Worm (Caenorhabditis elegans) whole organism, young adult: ENCODE results near the gene F43D2.7.

Experiments used
- B0019.2 ChIP-seq: fragments of 200-800 bp; sonication (Bioruptor generic); conservative IDR thresholded peaks from 2 replicates; pipeline ENCODE4 v1.3.6; 2022; ENCODE audit warnings: missing genetic modification reagents, missing genetic modification characterization, missing compliant biosample characterization
- B0336.3 ChIP-seq: fragments of 200-800 bp; sonication (Bioruptor generic); IDR thresholded peaks from 2 replicates; pipeline ENCODE4 v1.3.6; 2022; ENCODE audit warnings: missing genetic modification characterization, missing compliant biosample characterization
- F33H1.4 ChIP-seq: fragments of 200-800 bp; sonication (Bioruptor generic); IDR thresholded peaks from 2 replicates; pipeline ENCODE4 v1.3.6; 2022; ENCODE audit warnings: missing genetic modification reagents, missing genetic modification characterization, missing compliant biosample characterization
- F49E8.2 ChIP-seq: sonication (generic microtip); optimal IDR thresholded peaks from 3 replicates; lab custom pipeline; 2017; ENCODE audit warnings: missing genetic modification characterization, mild to moderate bottlenecking, missing compliant biosample characterization, antibody characterized with exemption, moderate library complexity; ENCODE audit not compliant: insufficient read depth
- F57A8.1 ChIP-seq: fragments of 200-800 bp; sonication (Bioruptor generic); optimal IDR thresholded peaks from 2 replicates; lab custom pipeline; 2018; ENCODE audit warnings: mild to moderate bottlenecking, missing genetic modification characterization, moderate library complexity, missing compliant biosample characterization
- K12H6.12 ChIP-seq: fragments of 200-800 bp; sonication (Bioruptor generic); optimal IDR thresholded peaks from 2 replicates; lab custom pipeline; 2018; ENCODE audit warnings: mild to moderate bottlenecking, missing genetic modification characterization, missing compliant biosample characterization
- T07F8.4 ChIP-seq: sonication (generic microtip); optimal IDR thresholded peaks from 2 replicates; lab custom pipeline; 2016; ENCODE audit warnings: mild to moderate bottlenecking, missing genetic modification characterization, moderate library complexity, missing compliant biosample characterization
- aptf-2 ChIP-seq: fragments of 200-800 bp; sonication (Bioruptor generic); conservative IDR thresholded peaks from 2 replicates; pipeline ENCODE4 v1.3.6; 2022; ENCODE audit warnings: missing genetic modification reagents, missing genetic modification characterization, missing compliant biosample characterization
- aptf-3 ChIP-seq: fragments of 200-800 bp; sonication (Bioruptor generic); IDR thresholded peaks from 2 replicates; pipeline ENCODE4 v1.3.6; 2022; ENCODE audit warnings: missing genetic modification characterization, missing compliant biosample characterization
- cebp-2 ChIP-seq: fragments of 200-800 bp; sonication (Bioruptor generic); IDR thresholded peaks from 2 replicates; pipeline ENCODE4 v1.3.6; 2022; ENCODE audit warnings: missing genetic modification characterization, missing compliant biosample characterization
- ceh-27 ChIP-seq: fragments of 200-800 bp; sonication (Bioruptor generic); optimal IDR thresholded peaks from 2 replicates; lab custom pipeline; 2018; ENCODE audit warnings: mild to moderate bottlenecking, missing genetic modification characterization, moderate library complexity, missing compliant biosample characterization
- ceh-58 ChIP-seq: fragments of 200-800 bp; sonication (Bioruptor generic); IDR thresholded peaks from 2 replicates; pipeline ENCODE4 v1.3.6; 2022; ENCODE audit warnings: missing genetic modification characterization, missing compliant biosample characterization
- ceh-79 ChIP-seq: sonication (generic microtip); optimal IDR thresholded peaks from 2 replicates; lab custom pipeline; 2017; ENCODE audit warnings: mild to moderate bottlenecking, missing genetic modification characterization, missing compliant biosample characterization
- dox-1 ChIP-seq: fragments of 200-800 bp; sonication (Bioruptor generic); IDR thresholded peaks from 2 replicates; pipeline ENCODE4 v1.3.6; 2022; ENCODE audit warnings: missing genetic modification reagents, missing genetic modification characterization, missing compliant biosample characterization
- dpl-1 ChIP-seq: fragments of 150-350 bp; optimal IDR thresholded peaks from 2 replicates; lab custom pipeline; 2014; ENCODE audit warnings: missing biosample characterization, missing genetic modification reagents, missing genetic modification characterization
- egl-18 ChIP-seq: fragments of 200-800 bp; sonication (Bioruptor generic); IDR thresholded peaks from 2 replicates; pipeline ENCODE4 v1.3.6; 2022; ENCODE audit warnings: missing genetic modification reagents, missing genetic modification characterization, missing compliant biosample characterization
- hlh-26 ChIP-seq: fragments of 200-800 bp; sonication (Bioruptor generic); conservative IDR thresholded peaks from 2 replicates; pipeline ENCODE4 v1.3.6; 2022; ENCODE audit warnings: missing genetic modification reagents, missing genetic modification characterization, missing compliant biosample characterization
- hmg-1.2 ChIP-seq: fragments of 200-800 bp; sonication (Bioruptor generic); IDR thresholded peaks from 2 replicates; pipeline ENCODE4 v1.3.6; 2022; ENCODE audit warnings: missing genetic modification reagents, missing genetic modification characterization, missing compliant biosample characterization
- hmg-20 ChIP-seq: fragments of 200-800 bp; sonication (Bioruptor generic); IDR thresholded peaks from 2 replicates; pipeline ENCODE4 v1.3.6; 2022; ENCODE audit warnings: missing genetic modification reagents, missing genetic modification characterization, missing compliant biosample characterization
- hsf-1 ChIP-seq: fragments of 200-800 bp; sonication (Bioruptor generic); IDR thresholded peaks from 2 replicates; pipeline ENCODE4 v1.3.6; 2022; ENCODE audit warnings: missing genetic modification reagents, missing genetic modification characterization, missing compliant biosample characterization
- lag-1 ChIP-seq: fragments of 200-800 bp; sonication (Bioruptor generic); IDR thresholded peaks from 2 replicates; pipeline ENCODE4 v1.3.6; 2022; ENCODE audit warnings: missing genetic modification reagents, missing genetic modification characterization, missing compliant biosample characterization
- let-607 ChIP-seq, 2 experiments: fragments of 200-800 bp in 1 of 2; sonication (Bioruptor generic) in 1 of 2; sonication (generic microtip) in 1 of 2; optimal IDR thresholded peaks; 2 replicates each; lab custom pipeline; 2016 to 2018; ENCODE audit warnings: mild to moderate bottlenecking in 2 of 2, missing compliant biosample characterization in 2 of 2, missing genetic modification characterization in 2 of 2, moderate library complexity in 2 of 2, missing genotype in 1 of 2
- lin-35 ChIP-seq, 3 experiments: fragments of 150-350 bp in 2 of 3; sonication (generic microtip) in 1 of 3; optimal IDR thresholded peaks; 2 replicates each; lab custom pipeline; 2014 to 2018; ENCODE audit warnings: missing biosample characterization in 3 of 3, missing genetic modification characterization in 3 of 3, missing genetic modification reagents in 3 of 3
- lin-40 ChIP-seq: sonication (generic microtip); optimal IDR thresholded peaks from 2 replicates; lab custom pipeline; 2016; ENCODE audit warnings: missing genetic modification characterization, mild to moderate bottlenecking, missing compliant biosample characterization, missing genotype, missing genetic modification reagents
- lsl-1 ChIP-seq: fragments of 200-800 bp; sonication (Bioruptor generic); optimal IDR thresholded peaks from 2 replicates; lab custom pipeline; 2018; ENCODE audit warnings: mild to moderate bottlenecking, missing genetic modification characterization, moderate library complexity, missing compliant biosample characterization
- madf-10 ChIP-seq: sonication (generic microtip); optimal IDR thresholded peaks from 2 replicates; lab custom pipeline; 2016; ENCODE audit warnings: mild to moderate bottlenecking, missing genetic modification characterization, missing compliant biosample characterization
- mcd-1 ChIP-seq: fragments of 200-800 bp; sonication (Bioruptor generic); IDR thresholded peaks from 2 replicates; pipeline ENCODE4 v1.3.6; 2022; ENCODE audit warnings: missing genetic modification reagents, missing genetic modification characterization, missing compliant biosample characterization
- mxl-1 ChIP-seq: sonication (generic microtip); optimal IDR thresholded peaks from 2 replicates; lab custom pipeline; 2016; ENCODE audit warnings: missing genetic modification characterization, missing compliant biosample characterization
- nfya-2 ChIP-seq: fragments of 200-800 bp; sonication (Bioruptor generic); IDR thresholded peaks from 2 replicates; pipeline ENCODE4 v1.3.6; 2022; ENCODE audit warnings: missing genetic modification reagents, missing genetic modification characterization, missing compliant biosample characterization
- nfyb-1 ChIP-seq: fragments of 200-800 bp; sonication (Bioruptor generic); IDR thresholded peaks from 2 replicates; pipeline ENCODE4 v1.3.6; 2022; ENCODE audit warnings: missing genetic modification reagents, missing genetic modification characterization, missing compliant biosample characterization
- nhr-120 ChIP-seq: fragments of 200-800 bp; sonication (Bioruptor generic); IDR thresholded peaks from 2 replicates; pipeline ENCODE4 v1.3.6; 2022; ENCODE audit warnings: missing genetic modification characterization, missing compliant biosample characterization
- nhr-80 ChIP-seq: sonication (generic microtip); optimal IDR thresholded peaks from 2 replicates; lab custom pipeline; 2016; ENCODE audit warnings: missing genetic modification characterization, missing compliant biosample characterization
- pbrm-1 ChIP-seq: fragments of 200-800 bp; sonication (Bioruptor generic); IDR thresholded peaks from 2 replicates; pipeline ENCODE4 v1.3.6; 2022; ENCODE audit warnings: missing genetic modification reagents, missing genetic modification characterization, missing compliant biosample characterization
- snpc-1.1 ChIP-seq: sonication (generic microtip); optimal IDR thresholded peaks from 2 replicates; lab custom pipeline; 2017; ENCODE audit warnings: missing genetic modification characterization, mild to moderate bottlenecking, missing compliant biosample characterization, antibody characterized with exemption, moderate library complexity, missing genotype, missing genetic modification reagents; ENCODE audit not compliant: insufficient read depth
- snpc-3.4 ChIP-seq: sonication (generic microtip); optimal IDR thresholded peaks from 2 replicates; lab custom pipeline; 2017; ENCODE audit warnings: missing genetic modification characterization, mild to moderate bottlenecking, missing compliant biosample characterization, antibody characterized with exemption, moderate library complexity, missing genotype, missing genetic modification reagents
- sptf-2 ChIP-seq: fragments of 200-800 bp; sonication (Bioruptor generic); optimal IDR thresholded peaks from 2 replicates; lab custom pipeline; 2018; ENCODE audit warnings: mild to moderate bottlenecking, missing genetic modification characterization, missing compliant biosample characterization
- unc-62 ChIP-seq: fragments of 150-350 bp; optimal IDR thresholded peaks from 2 replicates; lab custom pipeline; 2014; ENCODE audit warnings: missing biosample characterization, missing genetic modification reagents, missing genetic modification characterization
- ztf-22 ChIP-seq: fragments of 200-800 bp; sonication (Bioruptor generic); optimal IDR thresholded peaks from 2 replicates; lab custom pipeline; 2018; ENCODE audit warnings: mild to moderate bottlenecking, missing genetic modification characterization, moderate library complexity, missing compliant biosample characterization
- ztf-25 ChIP-seq: fragments of 200-800 bp; sonication (Bioruptor generic); IDR thresholded peaks from 2 replicates; pipeline ENCODE4 v1.3.6; 2022; ENCODE audit warnings: missing genetic modification reagents, missing genetic modification characterization, missing compliant biosample characterization
- ztf-28 ChIP-seq: fragments of 200-800 bp; sonication (Bioruptor generic); IDR thresholded peaks from 2 replicates; pipeline ENCODE4 v1.3.6; 2022; ENCODE audit warnings: missing genetic modification reagents, missing genetic modification characterization, missing compliant biosample characterization
- ztf-6 ChIP-seq: fragments of 200-800 bp; sonication (Bioruptor generic); IDR thresholded peaks from 2 replicates; pipeline ENCODE4 v1.3.6; 2022; ENCODE audit warnings: missing genetic modification reagents, missing genetic modification characterization, missing compliant biosample characterization

F43D2.7 gene

ce11 chrV:14683291-14683690 is 43.3 kb upstream of the F43D2.7 start:
- TF ChIP-seq nhr-120 (GFP tag; lab: Robert Waterston, UW) (no peak), hsf-1 (GFP tag; lab: Robert Waterston, UW) (0 out of 2 replicates have a peak, but pooled peaks have one; percentile 23), lin-40 (tag; lab: Kevin White, UChicago) (no peak), hmg-20 (no peak), snpc-1.1 (no peak), dox-1 (GFP tag; lab: Robert Waterston, UW) (0 out of 2 replicates have a peak, but pooled peaks have one; percentile 4), T07F8.4 (tag; lab: Kevin White, UChicago) (no peak), mcd-1 (no peak), cebp-2 (GFP tag; lab: Robert Waterston, UW) (no peak), unc-62 (GFP tag; lab: Kevin White, UChicago) (no peak), nfyb-1 (0 out of 2 replicates have a peak, but pooled peaks have one; percentile 40), F33H1.4 (GFP tag; lab: Robert Waterston, UW) (no peak), lag-1 (GFP tag; lab: Robert Waterston, UW) (no peak), aptf-3 (GFP tag; lab: Robert Waterston, UW) (no peak), nfya-2 (no peak), lin-35 (GFP tag; optimal IDR thresholded peaks at IDR 0.05; lab: Kevin White, UChicago) (no peak), ztf-25 (GFP tag; lab: Robert Waterston, UW) (no peak)

- TF ChIP-seq let-607 (tag; optimal IDR thresholded peaks at IDR 0.05; lab: Kevin White, UChicago) (no peak), nhr-80 (tag; lab: Kevin White, UChicago) (no peak), ztf-22 (GFP tag; lab: Kevin White, UChicago) (no peak), lsl-1 (GFP tag; lab: Kevin White, UChicago) (no peak), K12H6.12 (tag; lab: Kevin White, UChicago) (no peak), T07F8.4 (tag; lab: Kevin White, UChicago) (no peak), lin-35 (GFP tag; optimal IDR thresholded peaks at IDR 0.05; lab: Kevin White, UChicago) (no peak), pbrm-1 (GFP tag; lab: Robert Waterston, UW) (no peak), aptf-3 (GFP tag; lab: Robert Waterston, UW) (no peak), hlh-26 (GFP tag; lab: Robert Waterston, UW) (no peak), F57A8.1 (GFP tag; lab: Kevin White, UChicago) (no peak), snpc-3.4 (tag; lab: Kevin White, UChicago) (no peak)
Observed at ce11 chrV:14682870-14683269, 42.9 kb upstream of the F43D2.7 start.

ce11 chrV:14680014-14680413 is 40.0 kb upstream of the F43D2.7 start, which contains the start of gene C47E8.3:
TSS of gene C47E8.3 (plus strand) at chrV:14680314.
- no peak for TF ChIP-seq let-607 (tag; optimal IDR thresholded peaks at IDR 0.05; lab: Kevin White, UChicago)
- TF ChIP-seq ztf-6 (GFP tag; lab: Robert Waterston, UW) = no peak
- no peak for TF ChIP-seq ztf-28
- TF ChIP-seq lsl-1 (GFP tag; lab: Kevin White, UChicago) = no peak
- TF ChIP-seq B0019.2 = no peak

DNA sequence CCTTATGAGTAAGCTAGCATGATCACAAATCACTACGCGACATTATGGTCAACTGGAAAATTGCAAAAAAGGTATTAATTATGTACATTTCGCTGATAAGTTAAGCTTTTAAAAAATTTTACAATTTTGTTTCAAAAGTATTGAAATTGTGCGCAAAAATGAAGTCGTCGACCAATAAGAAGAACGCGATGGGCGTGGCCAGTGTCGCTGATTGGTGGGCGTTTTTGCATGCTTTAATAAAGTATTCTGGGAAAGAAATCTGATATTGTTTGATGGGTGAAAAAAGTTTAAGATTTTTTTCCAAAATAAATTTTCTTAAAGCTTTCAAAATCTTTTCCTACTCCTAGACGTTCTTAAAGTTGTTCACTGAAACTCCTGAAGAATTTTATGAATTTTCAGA is 38.3 kb upstream of the F43D2.7 start:
- no peak for TF ChIP-seq sptf-2
- TF ChIP-seq mxl-1 = no peak
- no peak for TF ChIP-seq ceh-27 (GFP tag; lab: Kevin White, UChicago)
- TF ChIP-seq B0336.3 = no peak
- TF ChIP-seq egl-18 (GFP tag; lab: Robert Waterston, UW) = no peak
- TF ChIP-seq T07F8.4 (tag; lab: Kevin White, UChicago) = no peak
- TF ChIP-seq ceh-79 (tag; lab: Kevin White, UChicago) = no peak
- no peak for TF ChIP-seq hmg-1.2 (GFP tag; lab: Robert Waterston, UW)
- TF ChIP-seq ceh-58 (GFP tag; lab: Robert Waterston, UW) = no peak
- TF ChIP-seq F49E8.2 (tag; lab: Kevin White, UChicago) = no peak
- no peak for TF ChIP-seq lsl-1 (GFP tag; lab: Kevin White, UChicago)
- TF ChIP-seq K12H6.12 (tag; lab: Kevin White, UChicago) = no peak
- TF ChIP-seq aptf-2 (GFP tag; lab: Robert Waterston, UW) = no peak
- no peak for TF ChIP-seq dpl-1
- TF ChIP-seq madf-10 (tag; lab: Kevin White, UChicago) = no peak
